Fruit fly (Drosophila melanogaster): Measurements from ENCODE around the gene Mcr.
A peak's percentile ranks its signal among the peaks of the same experiment; 100 is the strongest.

Gene Mcr

DNA sequence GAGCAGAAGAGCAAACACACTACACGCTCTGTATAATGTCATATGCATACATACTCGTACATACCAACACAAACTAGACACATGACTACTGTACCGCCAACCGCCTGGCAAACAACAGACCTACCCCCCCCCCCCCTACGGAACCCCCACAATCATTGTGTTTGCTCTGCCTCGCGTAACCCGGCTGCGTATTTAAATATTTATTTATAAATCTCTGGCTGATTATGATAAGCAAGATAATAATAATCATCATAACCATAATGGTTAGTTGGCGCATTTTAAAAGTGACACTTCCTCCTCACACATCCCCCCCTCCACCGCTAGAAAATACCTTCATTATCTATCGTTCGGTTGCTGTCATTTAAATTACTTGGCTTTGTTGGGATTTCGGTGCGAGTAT, 14.7 kb upstream of the Mcr start (continued):
- peak; percentile 43 for TF ChIP-seq Blimp-1 (GFP tag; optimal IDR thresholded peaks at IDR 0.05)
- TF ChIP-seq nerfin-2 (GFP tag; IDR thresholded peaks at IDR 0.05; ENCODE audit: partially characterized antibody) = no peak
- no peak for TF ChIP-seq Ada2b (GFP tag; IDR thresholded peaks at IDR 0.05)
- TF ChIP-seq CG10431 (GFP tag; optimal IDR thresholded peaks at IDR 0.05) = peak; percentile 61
- TF ChIP-seq pita (GFP tag; optimal IDR thresholded peaks at IDR 0.05) = no peak
- TF ChIP-seq CG3838 (GFP tag; optimal IDR thresholded peaks at IDR 0.05) = no peak
- no peak for TF ChIP-seq Optix (GFP tag; IDR thresholded peaks at IDR 0.05)
- TF ChIP-seq CTCF (GFP tag; optimal IDR thresholded peaks at IDR 0.05) = peak; percentile 12
- TF ChIP-seq ham (GFP tag; IDR thresholded peaks at IDR 0.05) = no peak
- no peak for TF ChIP-seq slou (GFP tag; optimal IDR thresholded peaks at IDR 0.05)
- no peak for TF ChIP-seq cas (GFP tag; IDR thresholded peaks at IDR 0.05)
- TF ChIP-seq CG2116 (GFP tag; optimal IDR thresholded peaks at IDR 0.05) = no peak
- TF ChIP-seq inv (GFP tag; IDR thresholded peaks at IDR 0.05; ENCODE audit: partially characterized antibody) = 0 out of 2 replicates have a peak, but pooled peaks have one; percentile 1
- no peak for TF ChIP-seq CG10267 (tag; optimal IDR thresholded peaks at IDR 0.05)
- TF ChIP-seq Sry-δ (GFP tag; optimal IDR thresholded peaks at IDR 0.05) = no peak
- peak; percentile 72 for TF ChIP-seq CG12769 (tag; optimal IDR thresholded peaks at IDR 0.05)
- peak; percentile 32 for TF ChIP-seq run (tag; optimal IDR thresholded peaks at IDR 0.05)
- TF ChIP-seq CG10654 (GFP tag; optimal IDR thresholded peaks at IDR 0.05) = no peak
- no peak for TF ChIP-seq CG16779 (GFP tag; IDR thresholded peaks at IDR 0.05)
- TF ChIP-seq Doc3 (GFP tag; IDR thresholded peaks at IDR 0.05; ENCODE audit: partially characterized antibody) = no peak
- TF ChIP-seq caup (GFP tag; optimal IDR thresholded peaks at IDR 0.05; ENCODE audit: severe bottlenecking) = peak; percentile 84
- TF ChIP-seq CG1024 (GFP tag; IDR thresholded peaks at IDR 0.05) = peak; percentile 17; the same call in 1 of the 2 replicates
- TF ChIP-seq dm (GFP tag; optimal IDR thresholded peaks at IDR 0.05) = no peak
- TF ChIP-seq CG8478 (optimal IDR thresholded peaks at IDR 0.05) = no peak
- TF ChIP-seq CG6683 (GFP tag; optimal IDR thresholded peaks at IDR 0.05) = peak; percentile 73
- TF ChIP-seq hkb (optimal IDR thresholded peaks at IDR 0.05) = no peak
- TF ChIP-seq hkb (GFP tag; IDR thresholded peaks at IDR 0.05) = peak; percentile 47
- TF ChIP-seq CG10543 (GFP tag; optimal IDR thresholded peaks at IDR 0.05) = peak; percentile 90
- no peak for TF ChIP-seq ems (GFP tag; optimal IDR thresholded peaks at IDR 0.05)
- TF ChIP-seq CG14441 (GFP tag; IDR thresholded peaks at IDR 0.05) = no peak
- TF ChIP-seq nau (GFP tag; optimal IDR thresholded peaks at IDR 0.05) = peak; percentile 82
- peak in 1 of 2 experiments; percentile 53 for TF ChIP-seq bsh (GFP tag; optimal IDR thresholded peaks at IDR 0.05)
- TF ChIP-seq onecut (GFP tag; IDR thresholded peaks at IDR 0.05) = peak; percentile 41
- no peak for TF ChIP-seq Doc2 (GFP tag; IDR thresholded peaks at IDR 0.05)
- peak; percentile 32 for TF ChIP-seq grau (tag; optimal IDR thresholded peaks at IDR 0.05)
- peak; percentile 58 for TF ChIP-seq gcm (GFP tag; optimal IDR thresholded peaks at IDR 0.05)
- no peak for TF ChIP-seq Hr3 (GFP tag; optimal IDR thresholded peaks at IDR 0.05)
- peak; percentile 68 for TF ChIP-seq CG10209 (GFP tag; optimal IDR thresholded peaks at IDR 0.05)
- TF ChIP-seq CG11504 (tag; optimal IDR thresholded peaks at IDR 0.05) = peak; percentile 37
- peak; percentile 46 for TF ChIP-seq cg (GFP tag; optimal IDR thresholded peaks at IDR 0.05)
- TF ChIP-seq Spps (tag; optimal IDR thresholded peaks at IDR 0.05) = no peak
- no peak for TF ChIP-seq CG2889 (GFP tag; IDR thresholded peaks at IDR 0.05)
- no peak for TF ChIP-seq CG9876 (GFP tag; optimal IDR thresholded peaks at IDR 0.05)
- no peak for TF ChIP-seq CG1647 (GFP tag; optimal IDR thresholded peaks at IDR 0.05)
- no peak for TF ChIP-seq stwl (tag; optimal IDR thresholded peaks at IDR 0.05)
- TF ChIP-seq Taf1 (GFP tag; IDR thresholded peaks at IDR 0.05) = no peak
- TF ChIP-seq psq (GFP tag; optimal IDR thresholded peaks at IDR 0.05) = no peak
- no peak for TF ChIP-seq Scr (GFP tag; IDR thresholded peaks at IDR 0.05; ENCODE audit: partially characterized antibody)
- no peak for TF ChIP-seq Six4 (GFP tag; optimal IDR thresholded peaks at IDR 0.05)
- peak; percentile 65 for TF ChIP-seq CG2875 (GFP tag; optimal IDR thresholded peaks at IDR 0.05)
- no peak for TF ChIP-seq amos (GFP tag; IDR thresholded peaks at IDR 0.05; ENCODE audit: partially characterized antibody)
- no peak for TF ChIP-seq H15 (GFP tag; IDR thresholded peaks at IDR 0.05)
